Worm (Caenorhabditis elegans) whole organism, L4 larva: Measurements from ENCODE around the gene Y54G2A.52.
A peak's percentile ranks its signal among the peaks of the same experiment; 100 is the strongest.

Experiments used
- D1046.2 ChIP-seq: fragments of 200-800 bp; sonication (Bioruptor generic); IDR thresholded peaks from 2 replicates; pipeline ENCODE4 v1.3.6; 2022; ENCODE audit warnings: missing genetic modification characterization, missing compliant biosample characterization
- F37D6.2 ChIP-seq: sonication (generic microtip); optimal IDR thresholded peaks from 2 replicates; lab custom pipeline; 2016; ENCODE audit warnings: mild to moderate bottlenecking, missing genetic modification characterization, missing compliant biosample characterization
- T20F7.1 ChIP-seq: fragments of 200-800 bp; sonication (Bioruptor generic); optimal IDR thresholded peaks from 2 replicates; lab custom pipeline; 2018; ENCODE audit warnings: mild to moderate bottlenecking, missing genetic modification characterization, missing compliant biosample characterization
- T26A8.4 ChIP-seq: fragments of 200-800 bp; sonication (Bioruptor generic); IDR thresholded peaks from 2 replicates; pipeline ENCODE4 v1.3.6; 2022; ENCODE audit warnings: missing genetic modification characterization, missing compliant biosample characterization
- Y48G9A.11 ChIP-seq: fragments of 200-800 bp; sonication (Bioruptor generic); IDR thresholded peaks from 2 replicates; pipeline ENCODE4 v1.3.6; 2022; ENCODE audit warnings: missing genetic modification reagents, missing genetic modification characterization, missing compliant biosample characterization
- aha-1 ChIP-seq: fragments of 150-350 bp; peaks from one replicate; lab custom pipeline; 2014; ENCODE audit warnings: missing biosample characterization, missing genetic modification characterization
- attf-4 ChIP-seq: sonication (generic microtip); optimal IDR thresholded peaks from 3 replicates; lab custom pipeline; 2017; ENCODE audit warnings: missing biosample characterization, missing genetic modification characterization
- ceh-44 ChIP-seq: fragments of 200-800 bp; sonication (Bioruptor generic); IDR thresholded peaks from 2 replicates; pipeline ENCODE4 v1.3.6; 2022; ENCODE audit warnings: missing genetic modification reagents, missing genetic modification characterization, missing compliant biosample characterization
- ceh-62 ChIP-seq: sonication (generic microtip); optimal IDR thresholded peaks from 2 replicates; lab custom pipeline; 2017; ENCODE audit warnings: missing biosample characterization, missing genetic modification characterization
- ces-1 ChIP-seq: fragments of 150-350 bp; sonication (generic microtip); optimal IDR thresholded peaks from 4 replicates; lab custom pipeline; 2014; ENCODE audit warnings: missing biosample characterization, missing genetic modification reagents, missing genetic modification characterization
- daf-16 ChIP-seq, 3 experiments: sonication (generic microtip); optimal IDR thresholded peaks; 2 replicates each; lab custom pipeline; 2016 to 2017; ENCODE audit warnings: missing genetic modification characterization in 3 of 3, missing genetic modification reagents in 3 of 3, mild to moderate bottlenecking in 2 of 3, missing compliant biosample characterization in 2 of 3, missing biosample characterization in 1 of 3, moderate library complexity in 1 of 3
- daf-19 ChIP-seq: fragments of 200-800 bp; sonication (Bioruptor generic); conservative IDR thresholded peaks from 2 replicates; pipeline ENCODE4 v1.3.6; 2022; ENCODE audit warnings: missing genetic modification characterization, missing compliant biosample characterization
- dmd-6 ChIP-seq: fragments of 200-800 bp; sonication (Bioruptor generic); IDR thresholded peaks from 2 replicates; pipeline ENCODE4 v1.3.6; 2022; ENCODE audit warnings: missing genetic modification reagents, missing genetic modification characterization, missing compliant biosample characterization
- duxl-1 ChIP-seq: sonication (generic microtip); optimal IDR thresholded peaks from 2 replicates; lab custom pipeline; 2016; ENCODE audit warnings: mild to moderate bottlenecking, missing genetic modification characterization, moderate library complexity, missing compliant biosample characterization; ENCODE audit not compliant: poor library complexity
- dve-1 ChIP-seq: sonication (generic microtip); optimal IDR thresholded peaks from 2 replicates; lab custom pipeline; 2017; ENCODE audit warnings: antibody characterized with exemption, mild to moderate bottlenecking, missing genetic modification characterization, missing compliant biosample characterization; ENCODE audit not compliant: insufficient read depth
- egl-27 ChIP-seq: sonication (generic microtip); optimal IDR thresholded peaks from 3 replicates; lab custom pipeline; 2017; ENCODE audit warnings: missing biosample characterization, missing genetic modification reagents, missing genetic modification characterization
- hif-1 ChIP-seq, 2 experiments: sonication (generic microtip); optimal IDR thresholded peaks; 2 replicates each; lab custom pipeline; 2016 to 2017; ENCODE audit warnings: missing compliant biosample characterization in 2 of 2, missing genetic modification characterization in 2 of 2, missing genetic modification reagents in 2 of 2, missing genotype in 2 of 2, mild to moderate bottlenecking in 1 of 2
- hlh-11 ChIP-seq: fragments of 200-800 bp; sonication (Bioruptor generic); optimal IDR thresholded peaks from 2 replicates; lab custom pipeline; 2018; ENCODE audit warnings: mild to moderate bottlenecking, missing genetic modification characterization, missing compliant biosample characterization
- hlh-30 ChIP-seq: sonication (generic microtip); optimal IDR thresholded peaks from 2 replicates; lab custom pipeline; 2017; ENCODE audit warnings: antibody characterized with exemption, mild to moderate bottlenecking, missing genetic modification characterization, missing compliant biosample characterization; ENCODE audit not compliant: insufficient read depth
- jun-1 ChIP-seq: fragments of 150-350 bp; optimal IDR thresholded peaks from 2 replicates; lab custom pipeline; 2014; ENCODE audit warnings: missing biosample characterization, missing genetic modification reagents, missing genetic modification characterization
- lin-39 ChIP-seq: fragments of 150-350 bp; optimal IDR thresholded peaks from 2 replicates; lab custom pipeline; 2014; ENCODE audit warnings: missing biosample characterization, missing genetic modification reagents, missing genetic modification characterization
- lir-3 ChIP-seq: sonication (generic microtip); optimal IDR thresholded peaks from 2 replicates; lab custom pipeline; 2016; ENCODE audit warnings: mild to moderate bottlenecking, missing genetic modification characterization, missing compliant biosample characterization
- madf-5 ChIP-seq, 2 experiments: fragments of 200-800 bp; sonication (Bioruptor generic); IDR thresholded peaks; 2 replicates each; pipeline ENCODE4 v1.3.6; 2022; ENCODE audit warnings: missing compliant biosample characterization in 2 of 2, missing genetic modification characterization in 2 of 2
- mep-1 ChIP-seq: fragments of 150-350 bp; sonication (generic microtip); optimal IDR thresholded peaks from 3 replicates; lab custom pipeline; 2014; ENCODE audit warnings: missing biosample characterization, missing genetic modification characterization
- nhr-102 ChIP-seq: sonication (generic microtip); optimal IDR thresholded peaks from 2 replicates; lab custom pipeline; 2016; ENCODE audit warnings: mild to moderate bottlenecking, missing genetic modification characterization, moderate library complexity, missing compliant biosample characterization
- nhr-28 ChIP-seq: fragments of 150-350 bp; optimal IDR thresholded peaks from 2 replicates; lab custom pipeline; 2014; ENCODE audit warnings: missing biosample characterization, missing genetic modification characterization
- nhr-42 ChIP-seq: fragments of 200-800 bp; sonication (Bioruptor generic); IDR thresholded peaks from 2 replicates; pipeline ENCODE4 v1.3.6; 2022; ENCODE audit warnings: missing genetic modification characterization, missing compliant biosample characterization
- nhr-6 ChIP-seq: fragments of 150-350 bp; optimal IDR thresholded peaks from 2 replicates; lab custom pipeline; 2014; ENCODE audit warnings: missing biosample characterization, missing genetic modification characterization
- nhr-77 ChIP-seq: fragments of 150-350 bp; optimal IDR thresholded peaks from 2 replicates; lab custom pipeline; 2014; ENCODE audit warnings: missing biosample characterization, missing genetic modification characterization
- pha-4 ChIP-seq, 2 experiments: fragments of 150-350 bp in 1 of 2; fragments of 200-800 bp in 1 of 2; sonication (Bioruptor generic) in 1 of 2; IDR thresholded peaks in 1 of 2; optimal IDR thresholded peaks in 1 of 2; 2 replicates each; pipeline versions ENCODE4 v1.3.6 to Lab custom; 2014 to 2022; ENCODE audit warnings: missing genetic modification characterization in 2 of 2, missing genetic modification reagents in 2 of 2, missing biosample characterization in 1 of 2, missing compliant biosample characterization in 1 of 2
- spr-3 ChIP-seq: fragments of 200-800 bp; sonication (Bioruptor generic); optimal IDR thresholded peaks from 2 replicates; lab custom pipeline; 2018; ENCODE audit warnings: mild to moderate bottlenecking, missing genetic modification characterization, missing compliant biosample characterization
- unc-62 ChIP-seq, 3 experiments: fragments of 150-350 bp in 1 of 3; sonication (generic microtip); optimal IDR thresholded peaks in 2 of 3; peaks in 1 of 3; 1 replicate in 1 of 3; 2 replicates in 2 of 3; lab custom pipeline; 2014 to 2017; ENCODE audit warnings: missing biosample characterization in 3 of 3, missing genetic modification characterization in 3 of 3, missing genetic modification reagents in 3 of 3, missing genotype in 1 of 3
- vab-7 ChIP-seq: fragments of 200-800 bp; sonication (Bioruptor generic); IDR thresholded peaks from 2 replicates; pipeline ENCODE4 v1.3.6; 2022; ENCODE audit warnings: missing genetic modification reagents, missing genetic modification characterization, missing compliant biosample characterization
- zip-11 ChIP-seq: fragments of 200-800 bp; sonication (Bioruptor generic); IDR thresholded peaks from 2 replicates; pipeline ENCODE4 v1.3.6; 2022; ENCODE audit warnings: missing genetic modification characterization, missing compliant biosample characterization
- ztf-11 ChIP-seq: fragments of 150-350 bp; optimal IDR thresholded peaks from 2 replicates; lab custom pipeline; 2014; ENCODE audit warnings: missing biosample characterization, missing genetic modification characterization

Gene Y54G2A.52

DNA sequence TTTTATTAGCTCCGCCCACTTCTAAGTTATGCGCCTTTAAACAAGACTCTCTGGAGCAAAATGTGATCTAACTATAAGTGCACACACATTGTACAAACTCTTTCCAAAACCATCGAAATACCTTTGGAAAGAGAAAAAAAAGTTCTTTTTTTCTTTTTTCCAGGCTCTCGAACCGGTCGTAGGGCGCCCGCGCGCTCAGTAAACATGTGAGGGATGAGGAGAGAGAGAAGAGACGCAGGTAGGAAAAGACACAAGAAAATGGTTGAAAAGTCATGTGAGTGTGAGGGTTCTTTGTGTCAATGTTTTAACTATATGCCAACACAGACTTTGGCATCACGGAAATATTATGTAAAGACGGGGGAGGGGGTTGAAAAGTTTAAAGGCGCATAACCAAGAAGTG, 24.0 kb downstream of the Y54G2A.52 start (continued):
- TF ChIP-seq aha-1 (tag; lab: Kevin White, UChicago) = peak; percentile 98
- TF ChIP-seq Y48G9A.11 (GFP tag; lab: Robert Waterston, UW) = no peak
- TF ChIP-seq egl-27 (tag; lab: Kevin White, UChicago) = no peak
- peak; percentile 85 for TF ChIP-seq nhr-77
- no peak for TF ChIP-seq ceh-44 (GFP tag; lab: Robert Waterston, UW)
- no peak for TF ChIP-seq jun-1 (tag; lab: Kevin White, UChicago)
- no peak for TF ChIP-seq attf-4 (tag; lab: Kevin White, UChicago)
- TF ChIP-seq D1046.2 = no peak
- TF ChIP-seq nhr-42 (GFP tag; lab: Robert Waterston, UW) = 0 out of 2 replicates have a peak, but pooled peaks have one; percentile 58
- no peak for TF ChIP-seq ceh-62
- no peak for TF ChIP-seq madf-5 (GFP tag; IDR thresholded peaks at IDR 0.05; lab: Robert Waterston, UW)
- TF ChIP-seq T20F7.1 = peak; percentile 9
- peak; percentile 89 for TF ChIP-seq mep-1 (tag; lab: Kevin White, UChicago)
- peak; percentile 54 for TF ChIP-seq nhr-6 (tag; lab: Kevin White, UChicago)
- TF ChIP-seq lin-39 (tag; lab: Kevin White, UChicago) = no peak
- peak; percentile 78 for TF ChIP-seq dmd-6 (GFP tag; lab: Robert Waterston, UW)
- TF ChIP-seq F37D6.2 = no peak
- TF ChIP-seq duxl-1 (tag; lab: Kevin White, UChicago) = no peak
- TF ChIP-seq lir-3 (tag; lab: Kevin White, UChicago) = no peak
- peak; percentile 64 for TF ChIP-seq T26A8.4 (GFP tag; lab: Robert Waterston, UW)
- TF ChIP-seq pha-4 (GFP tag; IDR thresholded peaks at IDR 0.05; lab: Robert Waterston, UW) = peak; percentile 80
- TF ChIP-seq pha-4 (tag; optimal IDR thresholded peaks at IDR 0.05; lab: Kevin White, UChicago) = peak; percentile 92
- TF ChIP-seq vab-7 = no peak
- no peak for TF ChIP-seq ztf-11 (tag; lab: Kevin White, UChicago)
- TF ChIP-seq ces-1 = no peak

DNA sequence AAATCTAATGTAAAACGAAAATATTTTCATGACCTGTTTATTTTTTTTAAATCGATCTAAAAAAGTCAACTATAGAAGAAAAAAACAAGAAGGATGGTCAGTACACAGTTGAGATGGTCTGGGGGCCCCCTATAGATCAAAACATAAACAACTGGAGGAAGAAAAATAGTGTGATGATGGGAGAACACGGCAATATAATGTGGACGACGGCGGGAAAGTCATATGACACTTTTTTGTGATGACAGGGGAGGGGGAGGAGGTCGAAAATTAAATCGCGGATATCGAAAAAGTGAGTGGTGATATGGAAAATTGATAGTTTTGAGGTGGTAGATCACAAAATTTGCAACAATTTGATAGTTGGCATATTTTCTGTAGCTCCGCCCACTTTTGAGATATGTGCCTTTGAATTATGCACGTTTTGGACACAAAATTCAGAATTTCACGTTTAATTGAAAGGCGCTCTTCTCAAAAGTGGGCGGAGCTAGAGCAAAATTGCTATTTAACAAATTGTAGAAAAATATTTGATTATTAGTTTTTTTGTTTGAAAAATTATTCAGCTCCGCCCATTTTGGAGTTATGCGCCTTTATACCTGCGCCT, 25.0 kb downstream of the Y54G2A.52 start:
- TF ChIP-seq dve-1 (peak; percentile 32), aha-1 (tag; lab: Kevin White, UChicago) (peak; percentile 36), spr-3 (GFP tag; lab: Kevin White, UChicago) (no peak), hif-1 (tag; optimal IDR thresholded peaks at IDR 0.05; lab: Kevin White, UChicago) (no peak), daf-19 (GFP tag; lab: Robert Waterston, UW) (no peak), pha-4 (GFP tag; IDR thresholded peaks at IDR 0.05; lab: Robert Waterston, UW) (no peak), pha-4 (tag; optimal IDR thresholded peaks at IDR 0.05; lab: Kevin White, UChicago) (peak; percentile 28), nhr-28 (tag; lab: Kevin White, UChicago) (peak; percentile 33), zip-11 (GFP tag; lab: Robert Waterston, UW) (no peak), nhr-102 (tag; lab: Kevin White, UChicago) (no peak), mep-1 (tag; lab: Kevin White, UChicago) (peak; percentile 29), daf-16 (GFP tag; optimal IDR thresholded peaks at IDR 0.05; lab: Kevin White, UChicago) (peak in 1 of 2 experiments; percentile 43), daf-16 (tag; optimal IDR thresholded peaks at IDR 0.05; lab: Kevin White, UChicago) (no peak), hlh-30 (tag; lab: Kevin White, UChicago) (peak; percentile 88), unc-62 (GFP tag; optimal IDR thresholded peaks at IDR 0.05 in 1 of 2; lab: Kevin White, UChicago) (no peak), unc-62 (tag; optimal IDR thresholded peaks at IDR 0.05; lab: Kevin White, UChicago) (no peak), hlh-11 (tag; lab: Kevin White, UChicago) (peak; percentile 48), madf-5 (GFP tag; IDR thresholded peaks at IDR 0.05; lab: Robert Waterston, UW) (no peak)
